Fruit fly (Drosophila melanogaster): ENCODE data around the gene CG5274.

CG5274 gene

dm6 chr3L:20399550-20400109 lies 27.8 kb downstream of the CG5274 start (continued):
- TF ChIP-seq tup (GFP tag; optimal IDR thresholded peaks at IDR 0.05) (peak; percentile 56), GATAe (GFP tag; conservative IDR thresholded peaks at IDR 0.05) (peak; percentile 57; the same call in 1 of the 2 replicates), Hmx (GFP tag; optimal IDR thresholded peaks at IDR 0.05) (peak; percentile 54), CG8765 (GFP tag; IDR thresholded peaks at IDR 0.05) (peak; percentile 71; the same call in 1 of the 2 replicates), ab (GFP tag; optimal IDR thresholded peaks at IDR 0.05) (peak; percentile 82), CG17802 (tag; optimal IDR thresholded peaks at IDR 0.05) (peak; percentile 23), Optix (GFP tag; IDR thresholded peaks at IDR 0.05) (peak; percentile 64; the same call in 1 of the 3 replicates), sisA (GFP tag; IDR thresholded peaks at IDR 0.05) (peak; percentile 85), CG16813 (GFP tag; IDR thresholded peaks at IDR 0.05; ENCODE audit: partially characterized antibody) (no peak), ap (GFP tag; IDR thresholded peaks at IDR 0.05) (peak; percentile 24), seq (GFP tag; IDR thresholded peaks at IDR 0.05) (peak; percentile 84), CG31441 (GFP tag; IDR thresholded peaks at IDR 0.05) (peak; percentile 93), CG13624 (GFP tag; optimal IDR thresholded peaks at IDR 0.05) (peak; percentile 77), pan (optimal IDR thresholded peaks at IDR 0.05) (no peak), pan (GFP tag; optimal IDR thresholded peaks at IDR 0.05 in 1 of 2, IDR thresholded peaks at IDR 0.05 in 1 of 2) (peak in 1 of 2 experiments; percentile 89), grau (tag; optimal IDR thresholded peaks at IDR 0.05) (peak; percentile 92), TFAM (GFP tag; optimal IDR thresholded peaks at IDR 0.05) (peak; percentile 20), Bgb (GFP tag; IDR thresholded peaks at IDR 0.05; ENCODE audit: partially characterized antibody) (no peak), ara (GFP tag; IDR thresholded peaks at IDR 0.05) (peak; percentile 71), ind (GFP tag; optimal IDR thresholded peaks at IDR 0.05) (peak; percentile 88), CG2129 (GFP tag; IDR thresholded peaks at IDR 0.05; ENCODE audit: partially characterized antibody) (no peak), NFAT (GFP tag; IDR thresholded peaks at IDR 0.05) (peak; percentile 79), CG10274 (GFP tag; optimal IDR thresholded peaks at IDR 0.05) (peak; percentile 49), lov (optimal IDR thresholded peaks at IDR 0.05) (no peak), lov (GFP tag; IDR thresholded peaks at IDR 0.05) (no peak), HLH4C (GFP tag; IDR thresholded peaks at IDR 0.05; ENCODE audit: partially characterized antibody) (no peak), az2 (GFP tag; optimal IDR thresholded peaks at IDR 0.05) (peak; percentile 89), ci (GFP tag; IDR thresholded peaks at IDR 0.05) (peak; percentile 76), pzg (GFP tag; optimal IDR thresholded peaks at IDR 0.05) (peak; percentile 2), CG15011 (GFP tag; optimal IDR thresholded peaks at IDR 0.05) (peak; percentile 89), Lpt (GFP tag; optimal IDR thresholded peaks at IDR 0.05) (no peak), CG1233 (GFP tag; optimal IDR thresholded peaks at IDR 0.05) (peak; percentile 85), Atf3 (GFP tag; optimal IDR thresholded peaks at IDR 0.05) (peak; percentile 69), ham (GFP tag; IDR thresholded peaks at IDR 0.05) (peak; percentile 52; the same call in 1 of the 2 replicates), CG1792 (GFP tag; optimal IDR thresholded peaks at IDR 0.05) (peak; percentile 32), gfzf (GFP tag; optimal IDR thresholded peaks at IDR 0.05) (no peak), CG3281 (GFP tag; optimal IDR thresholded peaks at IDR 0.05) (peak; percentile 87), CG32532 (GFP tag; IDR thresholded peaks at IDR 0.05) (peak; percentile 91), Dad (GFP tag; optimal IDR thresholded peaks at IDR 0.05) (peak; percentile 33), fru (optimal IDR thresholded peaks at IDR 0.05) (no peak), PHDP (tag; optimal IDR thresholded peaks at IDR 0.05) (peak; percentile 92), tap (tag; optimal IDR thresholded peaks at IDR 0.05) (peak; percentile 92), lilli (GFP tag; optimal IDR thresholded peaks at IDR 0.05) (peak; percentile 90), Hr3 (GFP tag; optimal IDR thresholded peaks at IDR 0.05) (peak; percentile 88), run (tag; optimal IDR thresholded peaks at IDR 0.05) (peak; percentile 86), otp (GFP tag; IDR thresholded peaks at IDR 0.05) (peak; percentile 74; the same call in 1 of the 3 replicates), D (optimal IDR thresholded peaks at IDR 0.05) (no peak), D (GFP tag; optimal IDR thresholded peaks at IDR 0.05) (peak; percentile 81), knrl (GFP tag; IDR thresholded peaks at IDR 0.05; ENCODE audit: partially characterized antibody) (peak; percentile 14; the same call in 1 of the 3 replicates), CG11696 (GFP tag; IDR thresholded peaks at IDR 0.05) (peak; percentile 95), gro (GFP tag; optimal IDR thresholded peaks at IDR 0.05) (peak; percentile 80)

Measured in whole organism, embryonic.